Worm (Caenorhabditis elegans): Measurements from ENCODE around the gene srab-10.

DNA sequence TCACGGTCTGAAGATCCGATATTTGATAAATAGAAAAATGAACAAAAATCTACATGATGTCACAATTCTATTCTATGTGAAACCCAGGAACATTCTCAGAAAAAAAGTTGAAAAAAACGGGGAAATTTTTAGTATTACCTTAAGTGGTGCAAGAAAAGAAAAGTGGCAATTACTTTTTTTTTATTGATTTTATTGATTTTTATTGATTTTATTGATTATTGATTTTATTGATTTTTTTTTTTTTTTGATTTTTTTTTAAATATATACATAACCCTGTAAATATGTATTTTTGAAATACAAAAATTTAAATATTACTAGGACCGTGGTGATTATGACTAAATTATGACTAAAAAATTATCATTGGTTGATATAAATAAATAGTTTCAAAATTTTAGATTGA is 27.2 kb upstream of the srab-10 start:
- TF ChIP-seq nhr-12 (tag; optimal IDR thresholded peaks at IDR 0.05) = no peak
- TF ChIP-seq pha-4 (tag; optimal IDR thresholded peaks at IDR 0.05) = no peak
- no peak for TF ChIP-seq ztf-11 (tag; optimal IDR thresholded peaks at IDR 0.05)
- no peak for TF ChIP-seq ces-1 (GFP tag; optimal IDR thresholded peaks at IDR 0.05)
